Worm (Caenorhabditis elegans): ENCODE results near the gene srd-59.

ce11 chrII:7161512-7161911, 44.0 kb upstream of the srd-59 start, which contains the start of gene C27H5.12:
- TF ChIP-seq unc-62 (GFP tag; optimal IDR thresholded peaks at IDR 0.05 in 1 of 2) (peak in 1 of 2 experiments; percentile 30), unc-62 (tag; optimal IDR thresholded peaks at IDR 0.05) (no peak), aly-2 (tag; optimal IDR thresholded peaks at IDR 0.05) (no peak), saeg-2 (GFP tag; IDR thresholded peaks at IDR 0.05) (no peak), ceh-82 (tag; optimal IDR thresholded peaks at IDR 0.05) (no peak), unc-39 (tag; optimal IDR thresholded peaks at IDR 0.05) (no peak), daf-12 (tag; optimal IDR thresholded peaks at IDR 0.05) (no peak), ama-1 (optimal IDR thresholded peaks at IDR 0.05) (no peak), nhr-11 (tag; optimal IDR thresholded peaks at IDR 0.05) (no peak), ceh-20 (GFP tag; IDR thresholded peaks at IDR 0.05) (no peak)
